Worm (Caenorhabditis elegans) whole organism, L2 larva: ENCODE measurements around the gene R02D5.3.
A peak's percentile ranks its signal among the peaks of the same experiment; 100 is the strongest.

Source experiments
- C34F6.9 ChIP-seq: fragments of 150-350 bp; optimal IDR thresholded peaks from 2 replicates; lab custom pipeline; 2014; ENCODE audit warnings: missing biosample characterization, missing genetic modification characterization
- F13H6.1 ChIP-seq: sonication (generic microtip); optimal IDR thresholded peaks from 2 replicates; lab custom pipeline; 2016; ENCODE audit warnings: missing genetic modification characterization, missing compliant biosample characterization
- R02D3.7 ChIP-seq: fragments of 150-350 bp; optimal IDR thresholded peaks from 2 replicates; lab custom pipeline; 2014; ENCODE audit warnings: missing biosample characterization, missing genetic modification characterization
- ZK546.5 ChIP-seq: sonication (generic microtip); optimal IDR thresholded peaks from 2 replicates; lab custom pipeline; 2017; ENCODE audit warnings: missing biosample characterization, missing genetic modification characterization
- ama-1 ChIP-seq: fragments of 150-350 bp; optimal IDR thresholded peaks from 2 replicates; lab custom pipeline; 2018; ENCODE audit warnings: inconsistent platforms
- blmp-1 ChIP-seq: sonication (generic microtip); optimal IDR thresholded peaks from 2 replicates; lab custom pipeline; 2017; ENCODE audit warnings: missing genetic modification characterization, mild to moderate bottlenecking, missing compliant biosample characterization, antibody characterized with exemption, moderate library complexity; ENCODE audit not compliant: insufficient read depth
- ceh-16 ChIP-seq: fragments of 150-350 bp; optimal IDR thresholded peaks from 2 replicates; lab custom pipeline; 2014; ENCODE audit warnings: missing biosample characterization, missing genetic modification characterization
- crh-2 ChIP-seq: sonication (generic microtip); optimal IDR thresholded peaks from 2 replicates; lab custom pipeline; 2017; ENCODE audit warnings: missing biosample characterization, missing genetic modification characterization
- dmd-4 ChIP-seq: sonication (generic microtip); optimal IDR thresholded peaks from 2 replicates; lab custom pipeline; 2017; ENCODE audit warnings: missing biosample characterization, missing genetic modification characterization
- elt-1 ChIP-seq: fragments of 150-350 bp; optimal IDR thresholded peaks from 2 replicates; lab custom pipeline; 2014; ENCODE audit warnings: missing biosample characterization, missing genetic modification characterization
- gmeb-1 ChIP-seq: fragments of 150-350 bp; optimal IDR thresholded peaks from 2 replicates; lab custom pipeline; 2014; ENCODE audit warnings: missing biosample characterization, missing genetic modification characterization
- lin-13 ChIP-seq: fragments of 150-350 bp; optimal IDR thresholded peaks from 2 replicates; lab custom pipeline; 2014; ENCODE audit warnings: missing biosample characterization, missing genetic modification reagents, missing genetic modification characterization
- lsy-2 ChIP-seq, 2 experiments: fragments of 150-350 bp in 1 of 2; sonication (generic microtip) in 1 of 2; optimal IDR thresholded peaks; 2 replicates each; lab custom pipeline; 2014 to 2017; ENCODE audit warnings: missing biosample characterization in 2 of 2, missing genetic modification characterization in 2 of 2
- mbf-1 ChIP-seq: sonication (generic microtip); optimal IDR thresholded peaks from 2 replicates; lab custom pipeline; 2017; ENCODE audit warnings: missing biosample characterization, missing genetic modification characterization
- mdl-1 ChIP-seq, 2 experiments: fragments of 150-350 bp in 1 of 2; sonication (generic microtip) in 1 of 2; optimal IDR thresholded peaks; 2 replicates each; lab custom pipeline; 2017; ENCODE audit warnings: missing biosample characterization in 2 of 2, missing genetic modification characterization in 2 of 2
- nhr-10 ChIP-seq: sonication (generic microtip); optimal IDR thresholded peaks from 2 replicates; lab custom pipeline; 2017; ENCODE audit warnings: missing biosample characterization, missing genetic modification characterization
- nhr-11 ChIP-seq: fragments of 150-350 bp; optimal IDR thresholded peaks from 2 replicates; lab custom pipeline; 2014; ENCODE audit warnings: missing biosample characterization, missing genetic modification characterization
- nhr-129 ChIP-seq: fragments of 150-350 bp; optimal IDR thresholded peaks from 2 replicates; lab custom pipeline; 2014; ENCODE audit warnings: missing biosample characterization, missing genetic modification characterization
- nhr-21 ChIP-seq: fragments of 150-350 bp; optimal IDR thresholded peaks from 2 replicates; lab custom pipeline; 2014; ENCODE audit warnings: missing biosample characterization, missing genetic modification characterization
- nhr-23 ChIP-seq: fragments of 150-350 bp; optimal IDR thresholded peaks from 2 replicates; lab custom pipeline; 2014; ENCODE audit warnings: missing biosample characterization, missing genetic modification reagents, missing genetic modification characterization
- nhr-237 ChIP-seq: fragments of 150-350 bp; optimal IDR thresholded peaks from 2 replicates; lab custom pipeline; 2014; ENCODE audit warnings: missing biosample characterization, missing genetic modification characterization
- nhr-25 ChIP-seq: fragments of 150-350 bp; sonication (generic microtip); optimal IDR thresholded peaks from 3 replicates; lab custom pipeline; 2014; ENCODE audit warnings: missing biosample characterization, missing genetic modification characterization
- peb-1 ChIP-seq: fragments of 150-350 bp; optimal IDR thresholded peaks from 2 replicates; lab custom pipeline; 2014; ENCODE audit warnings: missing biosample characterization, missing genetic modification characterization
- sem-4 ChIP-seq: fragments of 150-350 bp; optimal IDR thresholded peaks from 2 replicates; lab custom pipeline; 2014; ENCODE audit warnings: missing biosample characterization, missing genetic modification reagents, missing genetic modification characterization
- unc-39 ChIP-seq: fragments of 150-350 bp; optimal IDR thresholded peaks from 2 replicates; lab custom pipeline; 2014; ENCODE audit warnings: missing biosample characterization, missing genetic modification characterization
- unc-55 ChIP-seq: fragments of 150-350 bp; sonication (generic microtip); optimal IDR thresholded peaks from 3 replicates; lab custom pipeline; 2014; ENCODE audit warnings: missing biosample characterization, missing genetic modification reagents, missing genetic modification characterization
- unc-62 ChIP-seq: fragments of 150-350 bp; optimal IDR thresholded peaks from 2 replicates; lab custom pipeline; 2014; ENCODE audit warnings: missing biosample characterization, missing genetic modification reagents, missing genetic modification characterization
- zag-1 ChIP-seq: fragments of 150-350 bp; optimal IDR thresholded peaks from 2 replicates; lab custom pipeline; 2014; ENCODE audit warnings: missing biosample characterization, missing genetic modification characterization
- ztf-11 ChIP-seq: sonication (generic microtip); optimal IDR thresholded peaks from 2 replicates; lab custom pipeline; 2017; ENCODE audit warnings: missing biosample characterization, missing genetic modification characterization
- ztf-4 ChIP-seq: fragments of 150-350 bp; optimal IDR thresholded peaks from 2 replicates; lab custom pipeline; 2014; ENCODE audit warnings: missing biosample characterization, missing genetic modification characterization

Gene R02D5.3

DNA sequence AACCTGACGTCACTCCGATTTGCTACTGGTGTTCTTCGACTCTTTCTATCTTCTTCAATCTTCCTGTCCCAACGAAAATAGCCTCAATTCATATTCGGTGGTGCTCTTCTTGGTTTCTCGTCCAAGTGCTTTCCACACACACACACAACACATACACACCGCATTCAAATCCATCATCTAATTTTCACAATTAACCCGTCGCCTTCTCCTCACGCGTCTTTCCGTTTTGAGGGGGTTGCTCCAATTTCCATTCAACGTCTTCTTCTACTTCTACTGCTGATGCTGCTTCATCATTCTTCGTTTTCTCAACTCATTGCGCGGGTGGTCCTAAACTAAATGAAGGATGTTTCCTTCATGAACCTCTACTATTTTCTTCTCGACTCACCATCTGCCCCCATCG is 8.1 kb downstream of the R02D5.3 start:
- TF ChIP-seq elt-1 (tag; lab: Kevin White, UChicago): no peak

ce11 chrV:14493665-14494064 is 10.7 kb downstream of the R02D5.3 start:
- no peak for TF ChIP-seq R02D3.7 (tag; lab: Kevin White, UChicago)
- no peak for TF ChIP-seq lin-13 (GFP tag; lab: Kevin White, UChicago)

DNA sequence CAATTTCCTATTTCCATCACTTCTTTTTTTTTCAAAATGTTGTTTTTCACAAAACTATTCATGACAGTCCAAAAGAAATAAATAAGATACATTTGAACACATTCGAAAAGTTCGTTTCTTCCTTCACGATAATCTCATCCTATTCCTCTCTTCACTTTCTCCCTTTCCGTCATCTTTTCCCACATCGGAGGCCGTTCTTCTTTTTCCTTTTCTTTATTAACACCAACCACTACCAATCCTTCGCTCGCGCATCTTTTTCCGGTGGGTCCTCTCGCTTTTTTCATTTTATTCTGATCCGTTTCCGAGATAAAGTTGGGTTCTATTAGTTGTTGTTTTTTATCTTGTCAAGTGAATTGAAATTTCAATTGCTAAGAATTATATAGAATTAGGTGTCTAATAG is 12.5 kb downstream of the R02D5.3 start:
- TF ChIP-seq nhr-11 (tag; lab: Kevin White, UChicago) (no peak), C34F6.9 (tag; lab: Kevin White, UChicago) (peak; percentile 17), blmp-1 (tag; lab: Kevin White, UChicago) (peak; percentile 77), ceh-16 (tag; lab: Kevin White, UChicago) (no peak), sem-4 (peak; percentile 21)
- TF ChIP-seq, all 48 proteins: peak for 3

ce11 chrV:14496446-14496845 is 13.5 kb downstream of the R02D5.3 start:
- TF ChIP-seq ztf-11 (tag; lab: Kevin White, UChicago): no peak
- no peak for TF ChIP-seq nhr-237
- no peak for TF ChIP-seq gmeb-1 (tag; lab: Kevin White, UChicago)
- TF ChIP-seq nhr-11 (tag; lab: Kevin White, UChicago): no peak
- no peak for TF ChIP-seq ztf-4 (tag; lab: Kevin White, UChicago)
- no peak for TF ChIP-seq nhr-23
- no peak for TF ChIP-seq nhr-10
- no peak for TF ChIP-seq dmd-4
- no peak for TF ChIP-seq unc-39 (tag; lab: Kevin White, UChicago)
- no peak for TF ChIP-seq zag-1
- TF ChIP-seq ZK546.5 (tag; lab: Kevin White, UChicago): no peak
- no peak for TF ChIP-seq nhr-129
- no peak for TF ChIP-seq peb-1 (tag; lab: Kevin White, UChicago)
- no peak for TF ChIP-seq mbf-1
- TF ChIP-seq unc-62: no peak
- no peak for TF ChIP-seq unc-55 (GFP tag; lab: Kevin White, UChicago)

DNA sequence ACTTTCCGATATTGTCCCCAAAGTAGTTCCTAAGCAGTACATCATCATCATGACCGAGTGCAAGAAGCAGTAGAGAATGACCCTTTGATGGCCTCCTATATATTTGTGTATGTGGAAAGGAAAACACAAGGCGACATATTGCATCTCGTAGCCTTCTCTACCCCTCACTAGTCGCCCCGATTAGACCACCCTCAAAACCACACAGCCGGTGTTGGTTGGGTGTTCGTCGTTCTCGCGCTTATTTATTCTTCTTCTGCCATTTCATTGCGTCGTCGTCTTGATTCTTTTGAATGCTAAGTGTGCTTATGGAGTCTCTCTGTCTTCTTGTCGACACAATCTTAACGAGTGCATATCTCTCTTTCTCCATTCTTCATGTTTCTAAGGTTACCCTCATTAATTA is 15.2 kb downstream of the R02D5.3 start:
- TF ChIP-seq lin-13 (GFP tag; lab: Kevin White, UChicago) (no peak), nhr-23 (no peak), lsy-2 (tag; optimal IDR thresholded peaks at IDR 0.05; lab: Kevin White, UChicago) (no peak), dmd-4 (no peak), nhr-237 (no peak), nhr-21 (no peak), crh-2 (tag; lab: Kevin White, UChicago) (no peak), zag-1 (no peak), nhr-25 (no peak)

ce11 chrV:14499074-14499864 is 16.3 kb downstream of the R02D5.3 start:
- TF ChIP-seq nhr-10 (no peak), nhr-25 (peak; percentile 31), unc-39 (tag; lab: Kevin White, UChicago) (no peak), F13H6.1 (tag; lab: Kevin White, UChicago) (peak; percentile 32), nhr-129 (peak; percentile 54), C34F6.9 (tag; lab: Kevin White, UChicago) (peak; percentile 11), lsy-2 (tag; optimal IDR thresholded peaks at IDR 0.05; lab: Kevin White, UChicago) (no peak)

ce11 chrV:14500554-14500953 is 17.6 kb downstream of the R02D5.3 start:
- TF ChIP-seq nhr-25 (no peak), ceh-16 (tag; lab: Kevin White, UChicago) (no peak), unc-55 (GFP tag; lab: Kevin White, UChicago) (peak; percentile 24), F13H6.1 (tag; lab: Kevin White, UChicago) (no peak), mdl-1 (tag; optimal IDR thresholded peaks at IDR 0.05; lab: Kevin White, UChicago) (no peak), ama-1 (no peak)
